Fruit fly (Drosophila melanogaster) Kc167 (cell line): Measurements from ENCODE around the gene Pld3.

ENCODE experiments used
- Myc ChIP-seq: fragments of >200 bp; optimal IDR thresholded peaks from 2 replicates; lab custom pipeline; 2017; ENCODE audit warnings: missing external identifiers
- h ChIP-seq: fragments of >200 bp; optimal IDR thresholded peaks from 3 replicates; lab custom pipeline; 2018; ENCODE audit warnings: missing external identifiers
- insv ChIP-seq: fragments of >200 bp; optimal IDR thresholded peaks from 3 replicates; lab custom pipeline; 2018; ENCODE audit warnings: missing external identifiers

DNA sequence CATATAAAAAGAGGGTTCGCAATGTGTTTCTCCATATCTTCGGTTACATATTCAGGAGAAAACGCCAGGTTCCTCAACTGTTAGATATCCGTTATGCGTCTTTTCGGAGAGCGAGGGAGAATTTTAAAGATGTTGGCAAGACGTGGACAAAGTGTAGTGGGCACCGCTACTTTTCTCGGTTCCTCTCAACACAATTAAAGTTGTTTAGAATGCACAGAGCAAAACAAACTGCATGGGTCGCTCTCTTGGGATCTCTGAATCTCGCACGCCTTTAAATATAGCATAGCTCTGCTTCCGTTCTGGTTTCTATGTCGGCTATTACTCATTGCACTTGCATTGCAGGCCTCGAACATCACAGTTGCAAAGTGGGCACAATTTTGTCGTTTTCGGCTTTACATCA is 47.5 kb downstream of the Pld3 start, which contains the start of gene clumsy:
- no peak for TF ChIP-seq h (lab: Kevin White, UChicago)
- TF ChIP-seq insv (lab: Kevin White, UChicago), result no peak
- no peak for TF ChIP-seq Myc (lab: Kevin White, UChicago)
